Worm (Caenorhabditis elegans) whole organism, late embryonic: ENCODE measurements around the gene apc-17.

Experiments used
- C38D4.7 ChIP-seq: fragments of 200-800 bp; sonication (Bioruptor generic); optimal IDR thresholded peaks from 2 replicates; lab custom pipeline; 2018; ENCODE audit warnings: mild to moderate bottlenecking, missing genetic modification characterization, moderate library complexity, missing compliant biosample characterization
- K02D7.2 ChIP-seq: sonication (generic microtip); optimal IDR thresholded peaks from 2 replicates; lab custom pipeline; 2017; ENCODE audit warnings: mild to moderate bottlenecking, missing genetic modification characterization, missing compliant biosample characterization
- T23F11.4 ChIP-seq: fragments of 200-800 bp; sonication (Bioruptor generic); optimal IDR thresholded peaks from 2 replicates; lab custom pipeline; 2018; ENCODE audit warnings: mild to moderate bottlenecking, missing genetic modification characterization, missing compliant biosample characterization
- ahr-1 ChIP-seq: sonication (generic microtip); optimal IDR thresholded peaks from 2 replicates; lab custom pipeline; 2016; ENCODE audit warnings: missing genetic modification characterization, missing compliant biosample characterization
- ama-1 ChIP-seq: fragments of 150-350 bp; optimal IDR thresholded peaks from 2 replicates; lab custom pipeline; 2014
- ceh-19 ChIP-seq: fragments of 200-800 bp; sonication (Bioruptor generic); optimal IDR thresholded peaks from 2 replicates; lab custom pipeline; 2018; ENCODE audit warnings: mild to moderate bottlenecking, missing genetic modification characterization, missing compliant biosample characterization
- ceh-2 ChIP-seq: sonication (generic microtip); optimal IDR thresholded peaks from 2 replicates; lab custom pipeline; 2016; ENCODE audit warnings: missing genotype, missing genetic modification characterization, missing compliant biosample characterization
- ceh-22 ChIP-seq: sonication (generic microtip); optimal IDR thresholded peaks from 2 replicates; lab custom pipeline; 2017; ENCODE audit warnings: missing biosample characterization, missing genetic modification characterization
- ceh-24 ChIP-seq: sonication (generic microtip); optimal IDR thresholded peaks from 2 replicates; lab custom pipeline; 2016; ENCODE audit warnings: mild to moderate bottlenecking, missing genetic modification characterization, missing compliant biosample characterization
- ceh-30 ChIP-seq: fragments of 150-350 bp; optimal IDR thresholded peaks from 2 replicates; lab custom pipeline; 2014; ENCODE audit warnings: missing biosample characterization, missing genetic modification characterization
- ceh-34 ChIP-seq: sonication (generic microtip); optimal IDR thresholded peaks from 2 replicates; lab custom pipeline; 2016; ENCODE audit warnings: mild to moderate bottlenecking, missing genetic modification characterization, missing compliant biosample characterization
- ceh-45 ChIP-seq: fragments of 200-800 bp; sonication (Bioruptor generic); IDR thresholded peaks from 2 replicates; pipeline ENCODE4 v1.3.6; 2022; ENCODE audit warnings: missing genetic modification reagents, missing genetic modification characterization, missing compliant biosample characterization
- ceh-6 ChIP-seq: fragments of 200-800 bp; sonication (Bioruptor generic); optimal IDR thresholded peaks from 2 replicates; lab custom pipeline; 2018; ENCODE audit warnings: mild to moderate bottlenecking, missing genetic modification characterization, missing compliant biosample characterization
- dmd-4 ChIP-seq: sonication (generic microtip); optimal IDR thresholded peaks from 2 replicates; lab custom pipeline; 2016; ENCODE audit warnings: borderline replicate concordance, missing genetic modification characterization, missing compliant biosample characterization
- dve-1 ChIP-seq: sonication (generic microtip); optimal IDR thresholded peaks from 2 replicates; lab custom pipeline; 2017; ENCODE audit warnings: antibody characterized with exemption, mild to moderate bottlenecking, missing genetic modification characterization, missing compliant biosample characterization
- ets-4 ChIP-seq: sonication (generic microtip); optimal IDR thresholded peaks from 2 replicates; lab custom pipeline; 2016; ENCODE audit warnings: missing genetic modification characterization, missing compliant biosample characterization
- eyg-1 ChIP-seq: sonication (generic microtip); optimal IDR thresholded peaks from 2 replicates; lab custom pipeline; 2016; ENCODE audit warnings: missing genotype, missing genetic modification characterization, missing compliant biosample characterization
- fax-1 ChIP-seq: sonication (generic microtip); optimal IDR thresholded peaks from 2 replicates; lab custom pipeline; 2016; ENCODE audit warnings: missing genotype, missing genetic modification characterization, missing compliant biosample characterization
- fkh-10 ChIP-seq: fragments of 150-350 bp; optimal IDR thresholded peaks from 2 replicates; lab custom pipeline; 2014; ENCODE audit warnings: missing biosample characterization, missing genetic modification reagents, missing genetic modification characterization
- fkh-6 ChIP-seq: sonication (generic microtip); optimal IDR thresholded peaks from 2 replicates; lab custom pipeline; 2016; ENCODE audit warnings: missing genetic modification characterization, missing compliant biosample characterization
- gmeb-2 ChIP-seq: sonication (generic microtip); optimal IDR thresholded peaks from 2 replicates; lab custom pipeline; 2016; ENCODE audit warnings: missing genetic modification characterization, inconsistent platforms, missing compliant biosample characterization
- hlh-30 ChIP-seq: sonication (generic microtip); optimal IDR thresholded peaks from 2 replicates; lab custom pipeline; 2017; ENCODE audit warnings: antibody characterized with exemption, missing genetic modification characterization, missing compliant biosample characterization; ENCODE audit not compliant: insufficient read depth
- hlh-6 ChIP-seq: sonication (generic microtip); optimal IDR thresholded peaks from 2 replicates; lab custom pipeline; 2016; ENCODE audit warnings: missing genotype, missing genetic modification characterization, missing compliant biosample characterization
- hlh-8 ChIP-seq: sonication (generic microtip); optimal IDR thresholded peaks from 2 replicates; lab custom pipeline; 2016; ENCODE audit warnings: missing genotype, missing genetic modification characterization, missing compliant biosample characterization
- lin-11 ChIP-seq: fragments of 200-800 bp; sonication (Bioruptor generic); optimal IDR thresholded peaks from 2 replicates; lab custom pipeline; 2018; ENCODE audit warnings: mild to moderate bottlenecking, missing genetic modification characterization, missing compliant biosample characterization
- nfya-1 ChIP-seq: sonication (generic microtip); optimal IDR thresholded peaks from 2 replicates; lab custom pipeline; 2017; ENCODE audit warnings: missing genetic modification characterization, mild to moderate bottlenecking, missing compliant biosample characterization, antibody characterized with exemption, moderate library complexity
- nhr-232 ChIP-seq: sonication (generic microtip); optimal IDR thresholded peaks from 2 replicates; lab custom pipeline; 2016; ENCODE audit warnings: missing genetic modification characterization, missing compliant biosample characterization
- odd-2 ChIP-seq: sonication (generic microtip); optimal IDR thresholded peaks from 2 replicates; lab custom pipeline; 2017; ENCODE audit warnings: antibody characterized with exemption, mild to moderate bottlenecking, missing genetic modification characterization, missing compliant biosample characterization
- pag-3 ChIP-seq: sonication (generic microtip); optimal IDR thresholded peaks from 2 replicates; lab custom pipeline; 2016; ENCODE audit warnings: missing compliant biosample characterization, missing genetic modification characterization, borderline replicate concordance
- pax-1 ChIP-seq: fragments of 150-350 bp; optimal IDR thresholded peaks from 2 replicates; lab custom pipeline; 2014; ENCODE audit warnings: missing biosample characterization, missing genetic modification characterization
- pha-2 ChIP-seq: sonication (generic microtip); optimal IDR thresholded peaks from 2 replicates; lab custom pipeline; 2017; ENCODE audit warnings: mild to moderate bottlenecking, missing genetic modification characterization, missing compliant biosample characterization
- pros-1 ChIP-seq: fragments of 150-350 bp; optimal IDR thresholded peaks from 2 replicates; lab custom pipeline; 2014; ENCODE audit warnings: missing biosample characterization, missing genetic modification reagents, missing genetic modification characterization
- syd-9 ChIP-seq: sonication (generic microtip); optimal IDR thresholded peaks from 2 replicates; lab custom pipeline; 2016; ENCODE audit warnings: mild to moderate bottlenecking, missing genetic modification characterization, moderate library complexity, missing compliant biosample characterization
- tbx-7 ChIP-seq: sonication (generic microtip); optimal IDR thresholded peaks from 2 replicates; lab custom pipeline; 2016; ENCODE audit warnings: missing genotype, missing genetic modification characterization, missing compliant biosample characterization
- unc-3 ChIP-seq, 2 experiments: fragments of 200-800 bp in 1 of 2; sonication (Bioruptor generic) in 1 of 2; sonication (generic microtip) in 1 of 2; conservative IDR thresholded peaks in 1 of 2; optimal IDR thresholded peaks in 1 of 2; 2 replicates each; pipeline versions ENCODE4 v1.3.6 to Lab custom; 2016 to 2022; ENCODE audit warnings: missing compliant biosample characterization in 2 of 2, missing genetic modification characterization in 2 of 2, missing genetic modification reagents in 1 of 2
- unc-42 ChIP-seq: sonication (generic microtip); optimal IDR thresholded peaks from 2 replicates; lab custom pipeline; 2016; ENCODE audit warnings: missing genotype, missing genetic modification characterization, missing compliant biosample characterization
- unc-55 ChIP-seq: sonication (generic microtip); optimal IDR thresholded peaks from 2 replicates; lab custom pipeline; 2017; ENCODE audit warnings: missing biosample characterization, missing genetic modification reagents, missing genetic modification characterization
- unc-86 ChIP-seq: sonication (generic microtip); optimal IDR thresholded peaks from 2 replicates; lab custom pipeline; 2016; ENCODE audit warnings: missing genetic modification characterization, missing compliant biosample characterization
- zip-5 ChIP-seq: sonication (generic microtip); optimal IDR thresholded peaks from 2 replicates; lab custom pipeline; 2016; ENCODE audit warnings: missing genetic modification characterization, missing compliant biosample characterization

The apc-17 gene

ce11 chrII:11097154-11097887, 10.6 kb upstream of the apc-17 start, which contains the start of the genes rpl-36.A and nuo-1 (continued):
- TF ChIP-seq ceh-45 (GFP tag; lab: Robert Waterston, UW) (no peak), C38D4.7 (GFP tag; lab: Kevin White, UChicago) (no peak), ceh-2 (tag; lab: Kevin White, UChicago) (no peak), fkh-6 (tag; lab: Kevin White, UChicago) (no peak), ceh-30 (tag; lab: Kevin White, UChicago) (no peak), fax-1 (tag; lab: Kevin White, UChicago) (no peak), ahr-1 (no peak), unc-55 (GFP tag; lab: Kevin White, UChicago) (peak; percentile 62), pha-2 (tag; lab: Kevin White, UChicago) (no peak), ama-1 (lab: Kevin White, UChicago) (no peak), fkh-10 (GFP tag; lab: Kevin White, UChicago) (no peak), gmeb-2 (no peak), zip-5 (tag; lab: Kevin White, UChicago) (no peak), unc-42 (peak; percentile 49), syd-9 (tag; lab: Kevin White, UChicago) (no peak), unc-3 (GFP tag; conservative IDR thresholded peaks at IDR 0.05; lab: Robert Waterston, UW) (no peak), unc-3 (tag; optimal IDR thresholded peaks at IDR 0.05; lab: Kevin White, UChicago) (no peak), dve-1 (tag; lab: Kevin White, UChicago) (peak; percentile 42), ceh-22 (tag; lab: Kevin White, UChicago) (no peak), hlh-8 (tag; lab: Kevin White, UChicago) (no peak), ceh-24 (no peak), pax-1 (tag; lab: Kevin White, UChicago) (no peak), tbx-7 (tag; lab: Kevin White, UChicago) (no peak), pros-1 (tag; lab: Kevin White, UChicago) (no peak), nhr-232 (tag; lab: Kevin White, UChicago) (no peak), ceh-34 (tag; lab: Kevin White, UChicago) (peak; percentile 51), odd-2 (tag; lab: Kevin White, UChicago) (no peak), hlh-6 (tag; lab: Kevin White, UChicago) (no peak)

DNA sequence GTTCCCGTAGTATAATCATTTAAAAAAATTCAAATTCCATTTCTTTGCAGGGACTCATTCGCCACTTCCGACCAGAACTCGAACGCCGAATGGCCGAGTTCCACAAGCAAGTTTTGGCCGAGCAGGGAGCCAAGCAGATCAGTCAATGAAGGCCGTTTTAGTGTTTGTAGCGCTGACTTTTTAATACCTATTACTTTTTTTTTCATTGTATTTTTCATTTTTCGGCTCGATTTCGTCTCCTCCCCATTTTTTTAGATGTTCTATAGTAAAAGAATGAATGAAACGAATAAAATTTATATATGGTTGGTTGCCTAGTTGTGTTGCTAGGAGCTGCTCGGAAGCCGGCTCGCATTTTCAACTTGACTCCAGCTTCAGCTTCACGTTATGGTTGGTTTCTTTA, 8.1 kb upstream of the apc-17 start, which contains the start of gene C09H10.4:
C09H10.4 (plus strand) TSS at position 301 of the 400 bp plus-strand sequence.
- TF ChIP-seq eyg-1 (tag; lab: Kevin White, UChicago): no peak
- TF ChIP-seq K02D7.2 (tag; lab: Kevin White, UChicago): no peak
- TF ChIP-seq nfya-1 (tag; lab: Kevin White, UChicago): no peak
- TF ChIP-seq lin-11: no peak
- TF ChIP-seq ceh-6: no peak
- TF ChIP-seq ets-4: no peak
- no peak for TF ChIP-seq zip-5 (tag; lab: Kevin White, UChicago)
- TF ChIP-seq pag-3 (tag; lab: Kevin White, UChicago): no peak
- no peak for TF ChIP-seq dve-1 (tag; lab: Kevin White, UChicago)
- TF ChIP-seq gmeb-2: no peak
- no peak for TF ChIP-seq ahr-1
- TF ChIP-seq unc-3 (GFP tag; conservative IDR thresholded peaks at IDR 0.05; lab: Robert Waterston, UW): no peak
- TF ChIP-seq unc-3 (tag; optimal IDR thresholded peaks at IDR 0.05; lab: Kevin White, UChicago): no peak
- no peak for TF ChIP-seq fax-1 (tag; lab: Kevin White, UChicago)
- TF ChIP-seq fkh-10 (GFP tag; lab: Kevin White, UChicago): no peak
- no peak for TF ChIP-seq T23F11.4 (GFP tag; lab: Kevin White, UChicago)
- no peak for TF ChIP-seq dmd-4
- TF ChIP-seq hlh-30: no peak
- TF ChIP-seq hlh-6 (tag; lab: Kevin White, UChicago): no peak
- no peak for TF ChIP-seq unc-86
- no peak for TF ChIP-seq ceh-19 (GFP tag; lab: Kevin White, UChicago)
